Fruit fly (Drosophila melanogaster) whole organism, pupa: ENCODE data around the gene eca.

ENCODE experiments used
- CG10348 ChIP-seq: fragments of 200-800 bp; sonication (Bioruptor generic); IDR thresholded peaks from 2 replicates; pipeline ENCODE4 v1.3.6; 2022; ENCODE audit warnings: missing biosample characterization, missing genetic modification characterization
- CG14655 ChIP-seq: fragments of 200-800 bp; sonication (Bioruptor generic); optimal IDR thresholded peaks from 3 replicates; lab custom pipeline; 2017; ENCODE audit warnings: mild to moderate bottlenecking, missing biosample characterization, missing genetic modification reagents, missing genetic modification characterization
- CG15710 ChIP-seq: fragments of 200-800 bp; sonication (Bioruptor generic); optimal IDR thresholded peaks from 2 replicates; lab custom pipeline; 2018; ENCODE audit warnings: missing biosample characterization, mild to moderate bottlenecking, missing genetic modification characterization, moderate library complexity
- CG17806 ChIP-seq: fragments of 200-800 bp; sonication (Bioruptor generic); optimal IDR thresholded peaks from 2 replicates; lab custom pipeline; 2018; ENCODE audit warnings: missing biosample characterization, mild to moderate bottlenecking, missing genetic modification characterization, moderate library complexity
- CG34367 ChIP-seq: fragments of 200-800 bp; sonication (Bioruptor generic); optimal IDR thresholded peaks from 2 replicates; lab custom pipeline; 2018; ENCODE audit warnings: missing biosample characterization, mild to moderate bottlenecking, missing genetic modification characterization
- CG4496 ChIP-seq: fragments of 200-800 bp; sonication (Bioruptor generic); IDR thresholded peaks from 3 replicates; pipeline ENCODE4 v1.3.6; 2022; ENCODE audit warnings: missing biosample characterization, missing genetic modification characterization
- CG8159 ChIP-seq: fragments of 200-800 bp; sonication (Bioruptor generic); optimal IDR thresholded peaks from 3 replicates; lab custom pipeline; 2018; ENCODE audit warnings: missing biosample characterization, mild to moderate bottlenecking, missing genetic modification characterization, moderate library complexity
- CG8301 ChIP-seq: fragments of 200-800 bp; sonication (Bioruptor generic); optimal IDR thresholded peaks from 2 replicates; lab custom pipeline; 2018; ENCODE audit warnings: missing biosample characterization, mild to moderate bottlenecking, missing genetic modification characterization
- EcR ChIP-seq: fragments of 200-800 bp; sonication (Bioruptor generic); optimal IDR thresholded peaks from 3 replicates; lab custom pipeline; 2019; ENCODE audit warnings: missing biosample characterization, missing genetic modification characterization, mild to moderate bottlenecking, moderate library complexity, missing genetic modification reagents
- Ets98B ChIP-seq: fragments of 200-800 bp; sonication (Bioruptor generic); IDR thresholded peaks from 2 replicates; pipeline ENCODE4 v1.3.6; 2022; ENCODE audit warnings: missing biosample characterization, missing genetic modification characterization
- Pif1B ChIP-seq: fragments of 200-800 bp; sonication (Bioruptor generic); optimal IDR thresholded peaks from 3 replicates; lab custom pipeline; 2016; ENCODE audit warnings: missing biosample characterization, missing genetic modification characterization
- fd96Ca ChIP-seq: fragments of 200-800 bp; sonication (Bioruptor generic); IDR thresholded peaks from 3 replicates; pipeline ENCODE4 v1.3.6; 2022; ENCODE audit warnings: missing biosample characterization, missing genetic modification characterization

DNA sequence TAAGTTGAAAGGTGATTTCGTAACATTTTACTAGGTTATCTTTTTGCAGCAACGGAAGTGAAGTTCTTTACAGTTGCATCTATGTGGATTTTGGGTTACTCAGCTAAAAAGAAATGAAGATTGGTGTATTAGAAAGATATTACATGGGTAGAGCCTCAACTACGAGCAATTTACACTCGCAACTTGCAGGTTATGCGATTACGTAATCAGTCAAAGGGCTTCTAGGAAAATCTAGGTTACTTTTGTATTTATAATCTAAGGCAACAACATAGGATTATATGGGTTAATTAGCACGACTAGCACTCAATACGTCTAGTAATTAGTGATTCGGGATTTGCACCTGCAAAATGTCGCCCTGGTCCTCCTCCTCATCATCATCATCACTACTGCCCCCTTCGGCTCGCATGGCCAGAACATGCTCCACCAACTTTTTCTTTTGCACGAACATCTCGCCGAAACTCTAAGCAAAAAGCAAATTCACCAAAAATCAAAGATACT is 11.0 kb downstream of the eca start, which contains the start of gene Dhc1:
- no peak for TF ChIP-seq CG17806 (tag; lab: Kevin White, UChicago)
- TF ChIP-seq CG8301 = no peak
- no peak for TF ChIP-seq fd96Ca (GFP tag; lab: Robert Waterston, UW)
- no peak for TF ChIP-seq CG14655 (GFP tag; lab: Kevin White, UChicago)
- no peak for TF ChIP-seq CG10348 (GFP tag; lab: Robert Waterston, UW)
- no peak for TF ChIP-seq CG8159 (tag; lab: Kevin White, UChicago)
- TF ChIP-seq Pif1B (GFP tag; lab: Kevin White, UChicago) = no peak
- no peak for TF ChIP-seq CG4496 (GFP tag; lab: Robert Waterston, UW)
- TF ChIP-seq Ets98B = no peak
- no peak for TF ChIP-seq EcR
- TF ChIP-seq CG34367 = no peak
- TF ChIP-seq CG15710 = no peak
